ENCODE assay signal across 6 worm cellular contexts in genomic region chrV:1569750-1570419, ce11.
TF ChIP-seq lines count a peak whose summit lies in the region.

No protein-coding gene starts in this region.

TF ChIP-seq in whole organism, L1 larva, 84 proteins besides CTCF, POLR2A, EP300 and RAD21:
- peak; percentile 91 for TF ChIP-seq xbp-1 (tag; optimal IDR thresholded peaks at IDR 0.05; lab: Kevin White, UChicago)
- TF ChIP-seq nhr-76 (tag; optimal IDR thresholded peaks at IDR 0.05; lab: Kevin White, UChicago): no peak
- TF ChIP-seq blmp-1 (tag; optimal IDR thresholded peaks at IDR 0.05; lab: Kevin White, UChicago): peak; percentile 52

TF ChIP-seq in whole organism, L3 larva, 47 proteins besides CTCF, POLR2A, EP300 and RAD21:
- TF ChIP-seq pha-4 (tag; optimal IDR thresholded peaks at IDR 0.05; lab: Kevin White, UChicago) (peak; percentile 21), ZK546.5 (tag; optimal IDR thresholded peaks at IDR 0.05; lab: Kevin White, UChicago) (no peak)

TF ChIP-seq in whole organism, L4 larva, 104 proteins besides CTCF, POLR2A, EP300 and RAD21:
- TF ChIP-seq zag-1 (tag; optimal IDR thresholded peaks at IDR 0.05; lab: Kevin White, UChicago) (no peak), unc-62 (GFP tag; optimal IDR thresholded peaks at IDR 0.05 in 1 of 2; lab: Kevin White, UChicago) (peak in 1 of 2 experiments; percentile 52), unc-62 (tag; optimal IDR thresholded peaks at IDR 0.05; lab: Kevin White, UChicago) (no peak), aha-1 (tag; lab: Kevin White, UChicago) (peak; percentile 67), nhr-76 (tag; optimal IDR thresholded peaks at IDR 0.05; lab: Kevin White, UChicago) (no peak), mes-2 (tag; optimal IDR thresholded peaks at IDR 0.05; lab: Kevin White, UChicago; ENCODE audit: poor library complexity, severe bottlenecking) (no peak), attf-4 (tag; optimal IDR thresholded peaks at IDR 0.05; lab: Kevin White, UChicago) (no peak), mdl-1 (tag; optimal IDR thresholded peaks at IDR 0.05; lab: Kevin White, UChicago) (no peak)

TF ChIP-seq in whole organism, early embryonic, 17 proteins besides CTCF, POLR2A, EP300 and RAD21:
- TF ChIP-seq hnd-1 (tag; optimal IDR thresholded peaks at IDR 0.05; lab: Kevin White, UChicago) (no peak), tra-4 (tag; optimal IDR thresholded peaks at IDR 0.05; lab: Kevin White, UChicago) (no peak), ceh-13 (GFP tag; optimal IDR thresholded peaks at IDR 0.05; lab: Kevin White, UChicago) (no peak), scrt-1 (GFP tag; IDR thresholded peaks at IDR 0.05; lab: Robert Waterston, UW) (0 out of 2 replicates have a peak, but pooled peaks have one; percentile 56)

TF ChIP-seq in whole organism, late embryonic, 69 proteins besides CTCF, POLR2A, EP300 and RAD21:
- TF ChIP-seq ceh-48 (tag; optimal IDR thresholded peaks at IDR 0.05; lab: Kevin White, UChicago) (no peak), hlh-6 (tag; optimal IDR thresholded peaks at IDR 0.05; lab: Kevin White, UChicago) (no peak), nfya-1 (tag; optimal IDR thresholded peaks at IDR 0.05; lab: Kevin White, UChicago) (peak; percentile 73), ama-1 (optimal IDR thresholded peaks at IDR 0.05; lab: Kevin White, UChicago) (peak; percentile 19), pha-4 (tag; optimal IDR thresholded peaks at IDR 0.05; lab: Kevin White, UChicago) (no peak), nhr-11 (tag; optimal IDR thresholded peaks at IDR 0.05; lab: Kevin White, UChicago) (no peak), ceh-22 (tag; optimal IDR thresholded peaks at IDR 0.05; lab: Kevin White, UChicago) (no peak), unc-86 (tag; optimal IDR thresholded peaks at IDR 0.05; lab: Kevin White, UChicago) (no peak), eyg-1 (tag; optimal IDR thresholded peaks at IDR 0.05; lab: Kevin White, UChicago) (no peak), hlh-15 (tag; optimal IDR thresholded peaks at IDR 0.05; lab: Kevin White, UChicago) (no peak), ref-2 (tag; optimal IDR thresholded peaks at IDR 0.05; lab: Kevin White, UChicago) (no peak)

TF ChIP-seq in whole organism, mixed stage, embryonic, 35 proteins besides CTCF, POLR2A, EP300 and RAD21:
- peak; percentile 45 for TF ChIP-seq pha-4 (tag; optimal IDR thresholded peaks at IDR 0.05; lab: Kevin White, UChicago)
- peak; percentile 65 for TF ChIP-seq nhr-2 (tag; optimal IDR thresholded peaks at IDR 0.05; lab: Kevin White, UChicago)
- TF ChIP-seq cnd-1 (tag; optimal IDR thresholded peaks at IDR 0.05; lab: Kevin White, UChicago): no peak
- TF ChIP-seq elt-1 (tag; optimal IDR thresholded peaks at IDR 0.05; lab: Kevin White, UChicago; ENCODE audit: borderline replicate concordance, insufficient read depth): no peak

Comparison
In these comparisons a context has a peak if more than half of its experiments do, and no peak if none do; other contexts are left out.
1. Of the 29 proteins assayed by ChIP-seq in both whole organism, L4 larva and whole organism, L1 larva: peak only in whole organism, L4 larva: aha-1; only in whole organism, L1 larva: none; in both: none; in neither: 27; mixed calls (peak in some experiments, not most) for 1.